Worm (Caenorhabditis elegans) whole organism, L4 larva: ENCODE results near the gene sid-2.
A peak's percentile ranks its signal among the peaks of the same experiment; 100 is the strongest.

Source experiments
- F10B5.3 ChIP-seq: sonication (generic microtip); optimal IDR thresholded peaks from 2 replicates; lab custom pipeline; 2016; ENCODE audit warnings: mild to moderate bottlenecking, missing genetic modification characterization, missing compliant biosample characterization
- R02D3.7 ChIP-seq: fragments of 150-350 bp; sonication (generic microtip); optimal IDR thresholded peaks from 3 replicates; lab custom pipeline; 2014; ENCODE audit warnings: missing biosample characterization, missing genetic modification characterization
- T20F7.1 ChIP-seq: fragments of 200-800 bp; sonication (Bioruptor generic); optimal IDR thresholded peaks from 2 replicates; lab custom pipeline; 2018; ENCODE audit warnings: mild to moderate bottlenecking, missing genetic modification characterization, missing compliant biosample characterization
- ZK337.2 ChIP-seq: fragments of 200-800 bp; sonication (Bioruptor generic); IDR thresholded peaks from 2 replicates; pipeline ENCODE4 v1.3.6; 2022; ENCODE audit warnings: missing genetic modification reagents, missing genetic modification characterization, missing compliant biosample characterization
- arid-1 ChIP-seq: fragments of 200-800 bp; sonication (Bioruptor generic); conservative IDR thresholded peaks from 2 replicates; pipeline ENCODE4 v1.3.6; 2022; ENCODE audit warnings: missing genetic modification reagents, missing genetic modification characterization, missing compliant biosample characterization
- ceh-44 ChIP-seq: fragments of 200-800 bp; sonication (Bioruptor generic); IDR thresholded peaks from 2 replicates; pipeline ENCODE4 v1.3.6; 2022; ENCODE audit warnings: missing genetic modification reagents, missing genetic modification characterization, missing compliant biosample characterization
- daf-12 ChIP-seq: fragments of 150-350 bp; optimal IDR thresholded peaks from 2 replicates; lab custom pipeline; 2014; ENCODE audit warnings: missing biosample characterization, missing genetic modification reagents, missing genetic modification characterization
- daf-16 ChIP-seq, 3 experiments: sonication (generic microtip); optimal IDR thresholded peaks; 2 replicates each; lab custom pipeline; 2016 to 2017; ENCODE audit warnings: missing genetic modification characterization in 3 of 3, missing genetic modification reagents in 3 of 3, mild to moderate bottlenecking in 2 of 3, missing compliant biosample characterization in 2 of 3, missing biosample characterization in 1 of 3, moderate library complexity in 1 of 3
- daf-19 ChIP-seq: fragments of 200-800 bp; sonication (Bioruptor generic); conservative IDR thresholded peaks from 2 replicates; pipeline ENCODE4 v1.3.6; 2022; ENCODE audit warnings: missing genetic modification characterization, missing compliant biosample characterization
- daf-8 ChIP-seq: fragments of 200-800 bp; sonication (Bioruptor generic); IDR thresholded peaks from 2 replicates; pipeline ENCODE4 v1.3.6; 2022; ENCODE audit warnings: missing genetic modification characterization, missing compliant biosample characterization
- dmd-6 ChIP-seq: fragments of 200-800 bp; sonication (Bioruptor generic); IDR thresholded peaks from 2 replicates; pipeline ENCODE4 v1.3.6; 2022; ENCODE audit warnings: missing genetic modification reagents, missing genetic modification characterization, missing compliant biosample characterization
- dpl-1 ChIP-seq: fragments of 150-350 bp; optimal IDR thresholded peaks from 2 replicates; lab custom pipeline; 2014; ENCODE audit warnings: missing biosample characterization, missing genetic modification reagents, missing genetic modification characterization
- dve-1 ChIP-seq: sonication (generic microtip); optimal IDR thresholded peaks from 2 replicates; lab custom pipeline; 2017; ENCODE audit warnings: antibody characterized with exemption, mild to moderate bottlenecking, missing genetic modification characterization, missing compliant biosample characterization; ENCODE audit not compliant: insufficient read depth
- egl-27 ChIP-seq: sonication (generic microtip); optimal IDR thresholded peaks from 3 replicates; lab custom pipeline; 2017; ENCODE audit warnings: missing biosample characterization, missing genetic modification reagents, missing genetic modification characterization
- egl-43 ChIP-seq: fragments of 200-800 bp; sonication (Bioruptor generic); IDR thresholded peaks from 2 replicates; pipeline ENCODE4 v1.3.6; 2022; ENCODE audit warnings: missing genetic modification reagents, missing genetic modification characterization, missing compliant biosample characterization
- fos-1 ChIP-seq: fragments of 150-350 bp; optimal IDR thresholded peaks from 2 replicates; lab custom pipeline; 2014; ENCODE audit warnings: missing biosample characterization, missing genetic modification characterization
- hlh-30 ChIP-seq: sonication (generic microtip); optimal IDR thresholded peaks from 2 replicates; lab custom pipeline; 2017; ENCODE audit warnings: antibody characterized with exemption, mild to moderate bottlenecking, missing genetic modification characterization, missing compliant biosample characterization; ENCODE audit not compliant: insufficient read depth
- hmg-1.1 ChIP-seq: fragments of 200-800 bp; sonication (Bioruptor generic); IDR thresholded peaks from 2 replicates; pipeline ENCODE4 v1.3.6; 2022; ENCODE audit warnings: missing genetic modification reagents, missing genetic modification characterization, missing compliant biosample characterization
- lir-3 ChIP-seq: sonication (generic microtip); optimal IDR thresholded peaks from 2 replicates; lab custom pipeline; 2016; ENCODE audit warnings: mild to moderate bottlenecking, missing genetic modification characterization, missing compliant biosample characterization
- lsy-2 ChIP-seq, 2 experiments: fragments of 150-350 bp in 1 of 2; sonication (generic microtip) in 1 of 2; optimal IDR thresholded peaks; 2 replicates each; lab custom pipeline; 2014 to 2017; ENCODE audit warnings: missing biosample characterization in 2 of 2, missing genetic modification characterization in 2 of 2
- mdl-1 ChIP-seq, 2 experiments: fragments of 150-350 bp in 1 of 2; sonication (generic microtip) in 1 of 2; optimal IDR thresholded peaks; 2 replicates each; lab custom pipeline; 2014 to 2017; ENCODE audit warnings: missing biosample characterization in 2 of 2, missing genetic modification characterization in 2 of 2
- mxl-2 ChIP-seq: fragments of 200-800 bp; sonication (Bioruptor generic); conservative IDR thresholded peaks from 2 replicates; pipeline ENCODE4 v1.3.6; 2022; ENCODE audit warnings: missing genetic modification reagents, missing genetic modification characterization, missing compliant biosample characterization
- mxl-3 ChIP-seq: fragments of 200-800 bp; sonication (Bioruptor generic); optimal IDR thresholded peaks from 2 replicates; lab custom pipeline; 2018; ENCODE audit warnings: mild to moderate bottlenecking, missing genetic modification characterization, missing compliant biosample characterization
- nhr-102 ChIP-seq: sonication (generic microtip); optimal IDR thresholded peaks from 2 replicates; lab custom pipeline; 2016; ENCODE audit warnings: mild to moderate bottlenecking, missing genetic modification characterization, moderate library complexity, missing compliant biosample characterization
- nhr-25 ChIP-seq: sonication (generic microtip); optimal IDR thresholded peaks from 2 replicates; lab custom pipeline; 2017; ENCODE audit warnings: missing genetic modification characterization, mild to moderate bottlenecking, missing compliant biosample characterization, antibody characterized with exemption, moderate library complexity, borderline replicate concordance; ENCODE audit not compliant: insufficient read depth
- nhr-28 ChIP-seq: fragments of 150-350 bp; optimal IDR thresholded peaks from 2 replicates; lab custom pipeline; 2014; ENCODE audit warnings: missing biosample characterization, missing genetic modification characterization
- nhr-41 ChIP-seq: fragments of 200-800 bp; sonication (Bioruptor generic); IDR thresholded peaks from 2 replicates; pipeline ENCODE4 v1.3.6; 2022; ENCODE audit warnings: missing genetic modification reagents, missing genetic modification characterization, missing compliant biosample characterization
- nhr-42 ChIP-seq: fragments of 200-800 bp; sonication (Bioruptor generic); IDR thresholded peaks from 2 replicates; pipeline ENCODE4 v1.3.6; 2022; ENCODE audit warnings: missing genetic modification characterization, missing compliant biosample characterization
- php-3 ChIP-seq: fragments of 200-800 bp; sonication (Bioruptor generic); IDR thresholded peaks from 2 replicates; pipeline ENCODE4 v1.3.6; 2022; ENCODE audit warnings: missing genetic modification reagents, missing genetic modification characterization, missing compliant biosample characterization
- pqm-1 ChIP-seq: sonication (generic microtip); optimal IDR thresholded peaks from 2 replicates; lab custom pipeline; 2017; ENCODE audit warnings: missing biosample characterization, missing genetic modification characterization
- set-16 ChIP-seq: fragments of 200-800 bp; sonication (Bioruptor generic); IDR thresholded peaks from 2 replicates; pipeline ENCODE4 v1.3.6; 2022; ENCODE audit warnings: missing genetic modification reagents, missing genetic modification characterization, missing compliant biosample characterization
- snpc-4 ChIP-seq: fragments of 150-350 bp; optimal IDR thresholded peaks from 2 replicates; lab custom pipeline; 2014; ENCODE audit warnings: missing biosample characterization, missing genetic modification characterization
- tag-97 ChIP-seq: fragments of 200-800 bp; sonication (Bioruptor generic); IDR thresholded peaks from 2 replicates; pipeline ENCODE4 v1.3.6; 2022; ENCODE audit warnings: missing genetic modification characterization, missing compliant biosample characterization
- unc-130 ChIP-seq: sonication (generic microtip); optimal IDR thresholded peaks from 2 replicates; lab custom pipeline; 2016; ENCODE audit warnings: missing genetic modification reagents, missing genetic modification characterization, missing compliant biosample characterization
- unc-62 ChIP-seq, 3 experiments: fragments of 150-350 bp in 1 of 3; sonication (generic microtip); optimal IDR thresholded peaks in 2 of 3; peaks in 1 of 3; 1 replicate in 1 of 3; 2 replicates in 2 of 3; lab custom pipeline; 2014 to 2017; ENCODE audit warnings: missing biosample characterization in 3 of 3, missing genetic modification characterization in 3 of 3, missing genetic modification reagents in 3 of 3, missing genotype in 1 of 3
- zfp-2 ChIP-seq: sonication (generic microtip); optimal IDR thresholded peaks from 2 replicates; lab custom pipeline; 2016; ENCODE audit warnings: mild to moderate bottlenecking, missing genetic modification characterization, missing compliant biosample characterization
- zfp-3 ChIP-seq: fragments of 200-800 bp; sonication (Bioruptor generic); conservative IDR thresholded peaks from 2 replicates; pipeline ENCODE4 v1.3.6; 2022; ENCODE audit warnings: missing genetic modification reagents, missing genetic modification characterization, missing compliant biosample characterization
- ztf-7 ChIP-seq: fragments of 150-350 bp; optimal IDR thresholded peaks from 2 replicates; lab custom pipeline; 2014; ENCODE audit warnings: missing biosample characterization, missing genetic modification characterization

The sid-2 gene

ce11 chrIII:13666406-13666805 is 12.8 kb upstream of the sid-2 start:
- TF ChIP-seq egl-43 (GFP tag; lab: Robert Waterston, UW) (no peak), hmg-1.1 (GFP tag; lab: Robert Waterston, UW) (no peak), lsy-2 (tag; optimal IDR thresholded peaks at IDR 0.05; lab: Kevin White, UChicago) (peak in 1 of 2 experiments; percentile 42), ztf-7 (no peak), nhr-42 (no peak), ceh-44 (GFP tag; lab: Robert Waterston, UW) (no peak), fos-1 (tag; lab: Kevin White, UChicago) (no peak), tag-97 (GFP tag; lab: Robert Waterston, UW) (no peak), zfp-3 (no peak), egl-27 (no peak), unc-62 (GFP tag; optimal IDR thresholded peaks at IDR 0.05 in 1 of 2; lab: Kevin White, UChicago) (peak in 1 of 2 experiments; percentile 64), unc-62 (tag; optimal IDR thresholded peaks at IDR 0.05; lab: Kevin White, UChicago) (no peak), daf-12 (tag; lab: Kevin White, UChicago) (no peak), R02D3.7 (tag; lab: Kevin White, UChicago) (no peak)

ce11 chrIII:13667739-13668138 is 11.5 kb upstream of the sid-2 start, which contains the start of gene flp-15:
Gene flp-15, minus strand, starts transcription at chrIII:13667839.
- TF ChIP-seq nhr-25 (tag; lab: Kevin White, UChicago) (no peak), unc-62 (GFP tag; optimal IDR thresholded peaks at IDR 0.05 in 1 of 2; lab: Kevin White, UChicago) (peak in 1 of 2 experiments; percentile 47), unc-62 (tag; optimal IDR thresholded peaks at IDR 0.05; lab: Kevin White, UChicago) (no peak), T20F7.1 (GFP tag; lab: Kevin White, UChicago) (no peak), daf-19 (GFP tag; lab: Robert Waterston, UW) (no peak)

- TF ChIP-seq unc-130 (GFP tag; lab: Kevin White, UChicago) (no peak), mdl-1 (tag; optimal IDR thresholded peaks at IDR 0.05; lab: Kevin White, UChicago) (no peak), lir-3 (tag; lab: Kevin White, UChicago) (no peak), nhr-42 (no peak), nhr-102 (tag; lab: Kevin White, UChicago) (no peak), unc-62 (GFP tag; optimal IDR thresholded peaks at IDR 0.05 in 1 of 2; lab: Kevin White, UChicago) (peak in 1 of 2 experiments; percentile 92), unc-62 (tag; optimal IDR thresholded peaks at IDR 0.05; lab: Kevin White, UChicago) (no peak), zfp-2 (tag; lab: Kevin White, UChicago) (no peak), dmd-6 (GFP tag; lab: Robert Waterston, UW) (no peak)
- TF ChIP-seq, all 104 proteins: peak for 1
Measured at ce11 chrIII:13669519-13669918, 9.7 kb upstream of the sid-2 start.

DNA sequence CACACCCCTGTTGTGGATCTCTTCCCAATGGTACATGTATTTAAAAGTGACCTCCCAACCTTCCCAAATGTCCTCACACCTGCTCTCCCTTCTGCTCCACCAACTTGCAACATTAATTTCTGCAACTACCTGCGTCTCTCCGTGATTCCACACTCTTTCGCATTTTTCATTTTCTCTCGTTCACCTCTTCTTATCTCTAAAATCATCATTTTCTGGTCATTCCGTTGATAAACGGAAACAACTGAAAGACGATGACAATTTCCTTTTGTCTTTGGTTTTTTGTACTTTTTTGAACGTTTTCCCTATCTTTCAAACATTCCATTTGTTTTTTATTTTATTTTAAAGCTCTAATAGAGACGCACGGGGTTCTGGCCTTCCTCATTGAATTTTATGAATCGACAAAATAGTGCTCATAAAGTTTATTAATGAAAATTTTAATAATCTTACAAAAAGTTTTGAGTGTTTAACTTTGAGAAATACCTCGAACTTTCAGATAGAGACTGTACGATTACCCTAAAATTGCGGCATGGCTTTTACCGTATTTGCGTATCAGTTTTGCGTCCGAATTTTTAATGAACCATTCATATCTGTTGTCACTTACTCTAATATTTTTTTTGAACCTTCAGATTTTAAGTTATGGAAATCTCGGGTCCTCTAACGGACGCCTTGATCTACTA is 6.5 kb upstream of the sid-2 start, which contains the start of gene aqp-11:
aqp-11 (plus strand) TSS at position 627 of the 677 bp plus-strand sequence.
- TF ChIP-seq F10B5.3 (no peak), snpc-4 (tag; lab: Kevin White, UChicago) (no peak), ZK337.2 (GFP tag; lab: Robert Waterston, UW) (no peak), mxl-3 (GFP tag; lab: Kevin White, UChicago) (peak; percentile 37), nhr-25 (tag; lab: Kevin White, UChicago) (no peak), dve-1 (tag; lab: Kevin White, UChicago) (peak; percentile 51), dmd-6 (GFP tag; lab: Robert Waterston, UW) (peak; percentile 48; the same call in 1 of the 2 replicates), zfp-2 (tag; lab: Kevin White, UChicago) (no peak), daf-16 (GFP tag; optimal IDR thresholded peaks at IDR 0.05; lab: Kevin White, UChicago) (no peak), daf-16 (tag; optimal IDR thresholded peaks at IDR 0.05; lab: Kevin White, UChicago) (peak; percentile 47), mxl-2 (GFP tag; lab: Robert Waterston, UW) (no peak), nhr-102 (tag; lab: Kevin White, UChicago) (no peak), nhr-28 (tag; lab: Kevin White, UChicago) (peak; percentile 41), pqm-1 (peak; percentile 52), arid-1 (GFP tag; lab: Robert Waterston, UW) (no peak), zfp-3 (no peak), daf-8 (GFP tag; lab: Robert Waterston, UW) (no peak), hlh-30 (tag; lab: Kevin White, UChicago) (peak; percentile 5), nhr-41 (GFP tag; lab: Robert Waterston, UW) (no peak), php-3 (GFP tag; lab: Robert Waterston, UW) (0 out of 2 replicates have a peak, but pooled peaks have one; percentile 47), dpl-1 (GFP tag; lab: Kevin White, UChicago) (no peak), set-16 (GFP tag; lab: Robert Waterston, UW) (no peak)
